Fruit fly (Drosophila melanogaster) whole organism, embryonic: ENCODE data around the gene CG16998.

Source experiments
- Ada2b ChIP-seq: fragments of 200-800 bp; sonication (Bioruptor generic); IDR thresholded peaks from 2 replicates; pipeline ENCODE4 v1.3.6; 2022; ENCODE audit warnings: missing biosample characterization, missing genetic modification characterization
- Blimp-1 ChIP-seq: fragments of 200-800 bp; sonication (Bioruptor generic); optimal IDR thresholded peaks from 3 replicates; lab custom pipeline; 2018; ENCODE audit warnings: missing biosample characterization, missing genetic modification characterization, mild to moderate bottlenecking, moderate library complexity, missing genetic modification reagents
- Bteb2 ChIP-seq: fragments of 200-800 bp; sonication (Bioruptor generic); optimal IDR thresholded peaks from 2 replicates; lab custom pipeline; 2016; ENCODE audit warnings: missing biosample characterization, missing genetic modification characterization
- CG11398 ChIP-seq: fragments of 200-800 bp; sonication (Bioruptor generic); optimal IDR thresholded peaks from 2 replicates; lab custom pipeline; 2016; ENCODE audit warnings: missing biosample characterization, missing genetic modification characterization
- CG12071 ChIP-seq: fragments of 200-800 bp; sonication (Bioruptor generic); optimal IDR thresholded peaks from 3 replicates; lab custom pipeline; 2018; ENCODE audit warnings: missing biosample characterization, mild to moderate bottlenecking, missing genetic modification characterization
- CG1529 ChIP-seq: fragments of 200-800 bp; sonication (Bioruptor generic); optimal IDR thresholded peaks from 3 replicates; lab custom pipeline; 2018; ENCODE audit warnings: missing biosample characterization, missing genetic modification characterization
- CG15479 ChIP-seq: fragments of 200-800 bp; sonication (Bioruptor generic); optimal IDR thresholded peaks from 3 replicates; lab custom pipeline; 2019; ENCODE audit warnings: missing biosample characterization, mild to moderate bottlenecking, missing genetic modification characterization, moderate library complexity
- CG16779 ChIP-seq: fragments of 200-800 bp; sonication (Bioruptor generic); IDR thresholded peaks from 2 replicates; pipeline ENCODE4 v1.3.6; 2022; ENCODE audit warnings: missing biosample characterization, missing genetic modification characterization
- CG4328 ChIP-seq: fragments of 200-800 bp; sonication (Bioruptor generic); optimal IDR thresholded peaks from 3 replicates; lab custom pipeline; 2017; ENCODE audit warnings: missing biosample characterization, missing genetic modification reagents, missing genetic modification characterization
- CG43689 ChIP-seq: fragments of 200-800 bp; sonication (Bioruptor generic); IDR thresholded peaks from 2 replicates; pipeline ENCODE4 v1.3.6; 2022; ENCODE audit warnings: missing biosample characterization, missing genetic modification characterization
- CG4404 ChIP-seq: fragments of 200-800 bp; sonication (Bioruptor generic); IDR thresholded peaks from 2 replicates; pipeline ENCODE4 v1.3.6; 2022; ENCODE audit warnings: missing biosample characterization, missing genetic modification characterization
- CG7987 ChIP-seq: fragments of 200-800 bp; sonication (Bioruptor generic); optimal IDR thresholded peaks from 2 replicates; lab custom pipeline; 2018; ENCODE audit warnings: missing biosample characterization, mild to moderate bottlenecking, missing genetic modification characterization, moderate library complexity
- CTCF ChIP-seq: fragments of 200-800 bp; sonication (Bioruptor generic); optimal IDR thresholded peaks from 2 replicates; lab custom pipeline; 2017; ENCODE audit warnings: missing biosample characterization, mild to moderate bottlenecking, missing genetic modification characterization, moderate library complexity
- Dll ChIP-seq: fragments of 200-800 bp; sonication (Bioruptor generic); IDR thresholded peaks from 4 replicates; pipeline ENCODE4 v1.3.6; 2022; ENCODE audit warnings: missing biosample characterization, missing genetic modification characterization; ENCODE audit not compliant: partially characterized antibody
- Drgx ChIP-seq: fragments of 200-800 bp; sonication (Bioruptor generic); IDR thresholded peaks from 2 replicates; pipeline ENCODE4 v1.3.6; 2022; ENCODE audit warnings: missing biosample characterization, missing genetic modification characterization
- E2f2 ChIP-seq: fragments of 200-800 bp; sonication (Bioruptor generic); IDR thresholded peaks from 2 replicates; pipeline ENCODE4 v1.3.6; 2022; ENCODE audit warnings: missing biosample characterization, missing genetic modification characterization
- H15 ChIP-seq: fragments of 200-800 bp; sonication (Bioruptor generic); IDR thresholded peaks from 3 replicates; pipeline ENCODE4 v1.3.6; 2022; ENCODE audit warnings: missing biosample characterization, missing genetic modification characterization
- Lhr ChIP-seq: fragments of 200-800 bp; sonication (Bioruptor generic); optimal IDR thresholded peaks from 3 replicates; lab custom pipeline; 2017; ENCODE audit warnings: mild to moderate bottlenecking, missing biosample characterization, missing genetic modification reagents, missing genetic modification characterization
- Pdp1 ChIP-seq, 2 experiments: fragments of 200-800 bp; sonication (Bioruptor generic); optimal IDR thresholded peaks; 3 replicates each; lab custom pipeline; 2016; ENCODE audit warnings: missing biosample characterization in 2 of 2, missing genetic modification characterization in 2 of 2, mild to moderate bottlenecking in 1 of 2, moderate library complexity in 1 of 2
- Vsx1 ChIP-seq: fragments of 200-800 bp; sonication (Bioruptor generic); optimal IDR thresholded peaks from 2 replicates; lab custom pipeline; 2017; ENCODE audit warnings: missing biosample characterization, mild to moderate bottlenecking, missing genetic modification characterization, missing genetic modification reagents
- YL-1 ChIP-seq: fragments of 200-800 bp; sonication (Bioruptor generic); optimal IDR thresholded peaks from 3 replicates; lab custom pipeline; 2017; ENCODE audit warnings: missing biosample characterization, mild to moderate bottlenecking, missing genetic modification characterization
- bigmax ChIP-seq: fragments of 200-800 bp; sonication (Bioruptor generic); optimal IDR thresholded peaks from 2 replicates; lab custom pipeline; 2018; ENCODE audit warnings: missing biosample characterization, mild to moderate bottlenecking, missing genetic modification characterization
- br ChIP-seq: fragments of >200 bp; optimal IDR thresholded peaks from 2 replicates; lab custom pipeline; 2017
- crc ChIP-seq: fragments of 200-800 bp; sonication (Bioruptor generic); optimal IDR thresholded peaks from 2 replicates; lab custom pipeline; 2016; ENCODE audit warnings: missing biosample characterization, missing genetic modification characterization
- ems ChIP-seq: fragments of 200-800 bp; sonication (Bioruptor generic); optimal IDR thresholded peaks from 3 replicates; lab custom pipeline; 2016; ENCODE audit warnings: missing biosample characterization, missing genetic modification characterization
- en ChIP-seq: fragments of 200-800 bp; sonication (Bioruptor generic); optimal IDR thresholded peaks from 2 replicates; lab custom pipeline; 2016; ENCODE audit warnings: missing biosample characterization, missing genetic modification characterization
- ewg ChIP-seq: fragments of 200-800 bp; sonication (Bioruptor generic); optimal IDR thresholded peaks from 3 replicates; lab custom pipeline; 2017; ENCODE audit warnings: mild to moderate bottlenecking, missing biosample characterization, missing genetic modification reagents, missing genetic modification characterization
- kay ChIP-seq: fragments of 200-800 bp; sonication (Bioruptor generic); optimal IDR thresholded peaks from 2 replicates; lab custom pipeline; 2016; ENCODE audit warnings: missing biosample characterization, missing genetic modification characterization
- lola ChIP-seq, 3 experiments: fragments of >200 bp in 2 of 3; fragments of 200-800 bp in 1 of 3; sonication (Bioruptor generic) in 1 of 3; optimal IDR thresholded peaks; 2 replicates each; lab custom pipeline; 2017 to 2019; ENCODE audit warnings: missing biosample characterization in 3 of 3, missing genetic modification characterization in 3 of 3, mild to moderate bottlenecking in 1 of 3, moderate library complexity in 1 of 3
- maf-S ChIP-seq: fragments of 200-800 bp; sonication (Bioruptor generic); optimal IDR thresholded peaks from 2 replicates; lab custom pipeline; 2016; ENCODE audit warnings: missing biosample characterization, missing genetic modification characterization
- oc ChIP-seq: fragments of 200-800 bp; sonication (Bioruptor generic); optimal IDR thresholded peaks from 2 replicates; lab custom pipeline; 2018; ENCODE audit warnings: missing biosample characterization, mild to moderate bottlenecking, missing genetic modification characterization, moderate library complexity
- peb ChIP-seq: fragments of 200-800 bp; sonication (Bioruptor generic); IDR thresholded peaks from 2 replicates; pipeline ENCODE4 v1.3.6; 2022; ENCODE audit warnings: missing biosample characterization, missing genetic modification characterization
- sens ChIP-seq: fragments of 200-800 bp; sonication (Bioruptor generic); peaks from one replicate; lab custom pipeline; 2016; ENCODE audit warnings: missing biosample characterization, missing genetic modification characterization
- seq ChIP-seq: fragments of 200-800 bp; sonication (Bioruptor generic); IDR thresholded peaks from 2 replicates; pipeline ENCODE4 v1.3.6; 2022; ENCODE audit warnings: missing biosample characterization, missing genetic modification characterization
- sr ChIP-seq: fragments of 200-800 bp; sonication (Bioruptor generic); IDR thresholded peaks from 3 replicates; pipeline ENCODE4 v1.3.6; 2022; ENCODE audit warnings: missing biosample characterization, missing genetic modification characterization
- tna ChIP-seq: fragments of 200-800 bp; sonication (Bioruptor generic); IDR thresholded peaks from 2 replicates; pipeline ENCODE4 v1.3.6; 2022; ENCODE audit warnings: missing biosample characterization, missing genetic modification characterization; ENCODE audit not compliant: partially characterized antibody
- vnd ChIP-seq: fragments of 200-800 bp; sonication (Bioruptor generic); IDR thresholded peaks from 3 replicates; pipeline ENCODE4 v1.3.6; 2022; ENCODE audit warnings: missing biosample characterization, missing genetic modification characterization; ENCODE audit not compliant: partially characterized antibody
- wor ChIP-seq: fragments of 200-800 bp; sonication (Bioruptor generic); IDR thresholded peaks from 2 replicates; pipeline ENCODE4 v1.3.6; 2022; ENCODE audit warnings: missing biosample characterization, missing genetic modification characterization

The CG16998 gene

dm6 chr3L:7562310-7562709 lies 22.7 kb upstream of the CG16998 start, which contains the start of gene frac:
frac (plus strand) TSS chr3L:7562610.
- no peak for TF ChIP-seq Vsx1 (GFP tag; lab: Kevin White, UChicago)
- TF ChIP-seq CG16779 (GFP tag; lab: Robert Waterston, UW) = no peak
- no peak for TF ChIP-seq vnd
- TF ChIP-seq CG4328 (GFP tag; lab: Kevin White, UChicago) = peak; percentile 2

dm6 chr3L:7560580-7560979 lies 20.9 kb upstream of the CG16998 start:
- TF ChIP-seq CG11398 (no peak), CTCF (GFP tag; lab: Kevin White, UChicago) (peak; percentile 74)

DNA sequence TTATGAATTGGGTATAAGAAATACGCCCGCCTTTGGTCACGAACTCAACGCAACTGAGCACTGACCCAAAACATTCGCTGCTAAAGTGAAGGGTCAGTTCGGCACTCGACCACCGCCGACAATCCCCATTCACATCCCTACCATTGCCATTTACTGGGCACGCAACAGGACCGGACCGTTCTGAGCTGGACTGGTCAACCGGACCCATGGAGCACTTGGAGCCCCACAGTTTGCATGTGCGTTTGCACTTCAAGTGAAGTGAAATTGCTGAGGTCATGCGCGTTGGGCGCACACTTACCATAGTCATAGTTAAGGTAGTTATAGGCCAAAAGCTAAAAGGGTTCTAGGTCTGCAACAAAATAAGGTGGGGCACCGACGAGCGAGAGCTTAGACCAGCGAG lies 20.3 kb upstream of the CG16998 start, which contains the start of gene CG14837:
TSS of gene CG14837 (minus strand) at position 101 of the 400 bp plus-strand sequence.
- TF ChIP-seq H15 (no peak), CG43689 (no peak), crc (GFP tag; lab: Kevin White, UChicago) (no peak), lola (GFP tag; optimal IDR thresholded peaks at IDR 0.05; lab: Kevin White, UChicago) (no peak), YL-1 (no peak)

DNA sequence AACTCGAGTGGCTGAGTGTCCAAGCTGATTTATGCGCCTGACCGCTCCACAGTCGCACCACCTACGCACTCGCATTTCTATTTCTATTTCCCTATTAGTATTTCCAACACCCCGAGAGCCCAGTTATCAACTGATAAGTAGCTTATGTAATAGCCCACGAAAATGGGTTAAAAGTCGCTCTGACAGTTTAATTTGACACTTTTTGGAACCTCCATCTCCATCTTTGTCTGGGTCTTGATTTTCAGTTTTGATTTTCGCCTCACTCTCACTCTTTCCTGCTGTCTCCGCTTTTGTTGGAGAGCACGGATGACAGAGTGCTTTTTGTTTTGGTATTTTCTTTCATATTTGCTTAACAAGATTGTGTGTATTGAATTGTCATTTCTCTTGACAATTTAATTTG lies 13.4 kb upstream of the CG16998 start:
- no peak for TF ChIP-seq CG12071
- TF ChIP-seq Lhr (GFP tag; lab: Kevin White, UChicago) = no peak
- peak; percentile 76 for TF ChIP-seq oc (tag; lab: Kevin White, UChicago)
- TF ChIP-seq Pdp1 (GFP tag; optimal IDR thresholded peaks at IDR 0.05; lab: Kevin White, UChicago) = peak in 1 of 2 experiments; percentile 23
- TF ChIP-seq en (GFP tag; lab: Kevin White, UChicago) = no peak
- TF ChIP-seq sr (GFP tag; lab: Robert Waterston, UW) = no peak
- TF ChIP-seq Blimp-1 (GFP tag; lab: Kevin White, UChicago) = peak; percentile 53
- TF ChIP-seq, all 482 proteins: peak for 3

DNA sequence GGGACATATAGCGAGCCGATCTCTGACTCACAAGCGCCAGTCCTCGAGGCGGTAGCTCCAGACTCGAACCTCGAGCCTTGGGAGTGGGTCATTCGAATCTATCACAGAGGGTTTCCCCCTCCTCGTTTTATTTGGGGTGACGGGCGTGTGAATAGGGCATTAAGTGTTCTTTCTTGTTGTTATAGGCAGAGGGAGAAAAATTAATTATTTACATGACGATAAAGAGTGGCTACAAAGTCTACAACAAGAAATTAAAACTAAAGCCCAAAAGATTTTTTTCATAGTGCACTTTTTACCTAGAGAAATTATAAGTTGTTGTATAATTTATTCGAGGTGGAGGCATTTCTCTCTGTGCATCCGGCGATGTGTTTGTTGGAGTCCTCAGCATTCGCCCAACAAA lies 12.8 kb upstream of the CG16998 start:
- TF ChIP-seq bigmax (GFP tag; lab: Kevin White, UChicago) (no peak), sens (GFP tag; lab: Kevin White, UChicago) (peak; percentile 67)

- TF ChIP-seq peb (GFP tag; lab: Robert Waterston, UW) = no peak
- TF ChIP-seq Dll (GFP tag; lab: Robert Waterston, UW) = no peak
- TF ChIP-seq Blimp-1 (GFP tag; lab: Kevin White, UChicago) = peak; percentile 30
- TF ChIP-seq seq (GFP tag; lab: Robert Waterston, UW) = no peak
- no peak for TF ChIP-seq maf-S (GFP tag; lab: Kevin White, UChicago)
- no peak for TF ChIP-seq wor (GFP tag; lab: Robert Waterston, UW)
- TF ChIP-seq ems (GFP tag; lab: Kevin White, UChicago) = no peak
- no peak for TF ChIP-seq E2f2 (GFP tag; lab: Robert Waterston, UW)
- no peak for TF ChIP-seq br (lab: Kevin White, UChicago)
- TF ChIP-seq Bteb2 (GFP tag; lab: Kevin White, UChicago) = no peak
- TF ChIP-seq Ada2b (GFP tag; lab: Robert Waterston, UW) = no peak
- TF ChIP-seq vnd = no peak
- no peak for TF ChIP-seq CG15479 (GFP tag; lab: Kevin White, UChicago)
- TF ChIP-seq Drgx (GFP tag; lab: Robert Waterston, UW) = peak; percentile 47
- TF ChIP-seq tna (GFP tag; lab: Robert Waterston, UW) = no peak
- TF ChIP-seq sens (GFP tag; lab: Kevin White, UChicago) = peak; percentile 46
- no peak for TF ChIP-seq YL-1
- TF ChIP-seq CG4404 (GFP tag; lab: Robert Waterston, UW) = no peak
- TF ChIP-seq CG1529 (GFP tag; lab: Kevin White, UChicago) = no peak
- TF ChIP-seq kay (GFP tag; lab: Kevin White, UChicago) = no peak
- TF ChIP-seq ewg (GFP tag; lab: Kevin White, UChicago) = no peak
- no peak for TF ChIP-seq CG7987 (GFP tag; lab: Kevin White, UChicago)
Observed at dm6 chr3L:7550225-7550624, 10.6 kb upstream of the CG16998 start.
